Worm (Caenorhabditis elegans) whole organism, mixed stage, embryonic: ENCODE measurements around the gene sel-7.

ENCODE experiments used
- elt-1 ChIP-seq: sonication (generic microtip); optimal IDR thresholded peaks from 2 replicates; lab custom pipeline; 2017; ENCODE audit warnings: missing genetic modification characterization, mild to moderate bottlenecking, missing compliant biosample characterization, antibody characterized with exemption, moderate library complexity, borderline replicate concordance; ENCODE audit not compliant: insufficient read depth
- lin-13 ChIP-seq: fragments of 150-350 bp; optimal IDR thresholded peaks from 2 replicates; lab custom pipeline; 2014; ENCODE audit warnings: missing biosample characterization, missing genetic modification characterization
- lsy-2 ChIP-seq: fragments of 150-350 bp; optimal IDR thresholded peaks from 2 replicates; lab custom pipeline; 2014; ENCODE audit warnings: missing biosample characterization, missing genetic modification characterization
- mls-2 ChIP-seq: sonication (generic microtip); optimal IDR thresholded peaks from 2 replicates; lab custom pipeline; 2016; ENCODE audit warnings: mild to moderate bottlenecking, missing genetic modification characterization, moderate library complexity, missing compliant biosample characterization
- sptf-1 ChIP-seq: sonication (generic microtip); optimal IDR thresholded peaks from 2 replicates; lab custom pipeline; 2017; ENCODE audit warnings: mild to moderate bottlenecking, missing genetic modification characterization, moderate library complexity, missing compliant biosample characterization
- unc-62 ChIP-seq: fragments of 150-350 bp; optimal IDR thresholded peaks from 2 replicates; lab custom pipeline; 2014; ENCODE audit warnings: missing biosample characterization, missing genetic modification reagents, missing genetic modification characterization
- ztf-11 ChIP-seq: fragments of 150-350 bp; optimal IDR thresholded peaks from 2 replicates; lab custom pipeline; 2014; ENCODE audit warnings: missing biosample characterization, missing genetic modification characterization

DNA sequence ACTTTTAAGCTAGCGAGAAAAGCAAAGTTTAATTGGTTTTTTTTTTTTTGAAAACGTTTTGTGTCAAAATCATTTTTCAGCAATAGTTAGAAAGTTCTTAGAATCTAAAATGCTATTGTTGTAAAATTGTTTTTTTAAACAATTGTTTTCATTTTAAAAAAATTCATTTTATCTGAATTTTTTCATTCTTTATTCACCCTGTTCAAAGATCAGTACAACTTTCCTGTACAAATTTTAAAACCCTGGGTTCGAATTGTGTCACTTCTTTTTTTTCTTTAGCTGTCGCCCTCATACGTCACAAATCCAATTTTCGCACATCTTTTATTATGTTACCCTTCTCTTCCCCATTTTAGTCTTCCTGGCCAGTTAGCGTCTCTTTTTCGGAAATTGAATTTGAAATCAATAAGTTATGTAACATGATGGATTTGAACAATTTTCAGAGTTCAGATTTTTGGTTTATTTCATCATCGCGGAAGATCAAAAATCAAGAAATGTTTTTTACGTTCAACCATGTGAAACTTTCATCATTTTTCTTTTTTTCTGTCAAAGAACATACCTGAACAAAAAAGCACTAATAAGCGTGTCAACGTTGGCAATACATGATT lies 16.5 kb upstream of the sel-7 start:
- TF ChIP-seq unc-62 (GFP tag; lab: Kevin White, UChicago) (no peak), lsy-2 (tag; lab: Kevin White, UChicago) (no peak), lin-13 (tag; lab: Kevin White, UChicago) (no peak), mls-2 (tag; lab: Kevin White, UChicago) (no peak), sptf-1 (no peak), elt-1 (tag; lab: Kevin White, UChicago) (no peak), ztf-11 (tag; lab: Kevin White, UChicago) (no peak)
